Fruit fly (Drosophila melanogaster) whole organism, embryonic: ENCODE data around the gene bnl.
A peak's percentile ranks its signal among the peaks of the same experiment; 100 is the strongest.

Experiments
- ATbp ChIP-seq: fragments of 200-800 bp; sonication (Bioruptor generic); optimal IDR thresholded peaks from 2 replicates; lab custom pipeline; 2017; ENCODE audit warnings: missing biosample characterization, mild to moderate bottlenecking, missing genetic modification characterization, missing genetic modification reagents
- Abd-B ChIP-seq: fragments of 200-800 bp; sonication (Bioruptor generic); optimal IDR thresholded peaks from 2 replicates; lab custom pipeline; 2018; ENCODE audit warnings: missing biosample characterization, mild to moderate bottlenecking, missing genetic modification characterization, moderate library complexity
- BtbVII ChIP-seq: fragments of 200-800 bp; sonication (Bioruptor generic); optimal IDR thresholded peaks from 3 replicates; lab custom pipeline; 2017; ENCODE audit warnings: missing biosample characterization, mild to moderate bottlenecking, missing genetic modification characterization
- CG10431 ChIP-seq: fragments of 200-800 bp; sonication (Bioruptor generic); optimal IDR thresholded peaks from 3 replicates; lab custom pipeline; 2018; ENCODE audit warnings: missing biosample characterization, mild to moderate bottlenecking, missing genetic modification characterization
- CG10543 ChIP-seq: fragments of 200-800 bp; sonication (Bioruptor generic); optimal IDR thresholded peaks from 3 replicates; lab custom pipeline; 2017; ENCODE audit warnings: missing biosample characterization, mild to moderate bottlenecking, missing genetic modification characterization, moderate library complexity
- CG10959 ChIP-seq: fragments of 200-800 bp; sonication (Bioruptor generic); IDR thresholded peaks from 2 replicates; pipeline ENCODE4 v1.3.6; 2022; ENCODE audit warnings: missing biosample characterization, missing genetic modification characterization
- CG11247 ChIP-seq: fragments of 200-800 bp; sonication (Bioruptor generic); IDR thresholded peaks from 2 replicates; pipeline ENCODE4 v1.3.6; 2022; ENCODE audit warnings: missing biosample characterization, missing genetic modification characterization
- CG13894 ChIP-seq: fragments of 200-800 bp; sonication (Bioruptor generic); optimal IDR thresholded peaks from 3 replicates; lab custom pipeline; 2018; ENCODE audit warnings: missing biosample characterization, mild to moderate bottlenecking, missing genetic modification characterization, moderate library complexity
- CG17385 ChIP-seq: fragments of 200-800 bp; sonication (Bioruptor generic); optimal IDR thresholded peaks from 3 replicates; lab custom pipeline; 2018; ENCODE audit warnings: missing biosample characterization, mild to moderate bottlenecking, missing genetic modification characterization
- CG17802 ChIP-seq: fragments of 200-800 bp; sonication (Bioruptor generic); optimal IDR thresholded peaks from 2 replicates; lab custom pipeline; 2018; ENCODE audit warnings: missing biosample characterization, mild to moderate bottlenecking, missing genetic modification characterization, moderate library complexity
- CG31224 ChIP-seq: fragments of 200-800 bp; sonication (Bioruptor generic); IDR thresholded peaks from 2 replicates; pipeline ENCODE4 v1.3.6; 2022; ENCODE audit warnings: missing biosample characterization, missing genetic modification characterization
- CG4707 ChIP-seq: fragments of 200-800 bp; sonication (Bioruptor generic); optimal IDR thresholded peaks from 2 replicates; lab custom pipeline; 2018; ENCODE audit warnings: missing biosample characterization, mild to moderate bottlenecking, missing genetic modification characterization, moderate library complexity
- CG6813 ChIP-seq: fragments of 200-800 bp; sonication (Bioruptor generic); optimal IDR thresholded peaks from 2 replicates; lab custom pipeline; 2017; ENCODE audit warnings: missing biosample characterization, missing genetic modification characterization, mild to moderate bottlenecking, moderate library complexity, missing genetic modification reagents
- CG8281 ChIP-seq: fragments of 200-800 bp; sonication (Bioruptor generic); optimal IDR thresholded peaks from 2 replicates; lab custom pipeline; 2018; ENCODE audit warnings: missing biosample characterization, mild to moderate bottlenecking, missing genetic modification characterization, moderate library complexity
- CG8478 ChIP-seq: fragments of >200 bp; optimal IDR thresholded peaks from 2 replicates; lab custom pipeline; 2018
- CG9215 ChIP-seq: fragments of 200-800 bp; sonication (Bioruptor generic); IDR thresholded peaks from 2 replicates; pipeline ENCODE4 v1.3.6; 2022; ENCODE audit warnings: missing biosample characterization, missing genetic modification characterization
- CkIIα-i1 ChIP-seq: fragments of 200-800 bp; sonication (Bioruptor generic); IDR thresholded peaks from 2 replicates; pipeline ENCODE4 v1.3.6; 2022; ENCODE audit warnings: missing biosample characterization, missing genetic modification characterization
- Dek ChIP-seq: fragments of 200-800 bp; sonication (Bioruptor generic); optimal IDR thresholded peaks from 3 replicates; lab custom pipeline; 2019; ENCODE audit warnings: missing biosample characterization, mild to moderate bottlenecking, missing genetic modification characterization, moderate library complexity
- Doc3 ChIP-seq: fragments of 200-800 bp; sonication (Bioruptor generic); IDR thresholded peaks from 3 replicates; pipeline ENCODE4 v1.3.6; 2022; ENCODE audit warnings: missing biosample characterization, missing genetic modification characterization; ENCODE audit not compliant: partially characterized antibody
- Dp ChIP-seq: fragments of 200-800 bp; sonication (Bioruptor generic); optimal IDR thresholded peaks from 2 replicates; lab custom pipeline; 2018; ENCODE audit warnings: missing biosample characterization, mild to moderate bottlenecking, missing genetic modification characterization, moderate library complexity
- HLHmδ ChIP-seq: fragments of 200-800 bp; sonication (Bioruptor generic); optimal IDR thresholded peaks from 2 replicates; lab custom pipeline; 2018; ENCODE audit warnings: missing biosample characterization, mild to moderate bottlenecking, missing genetic modification characterization, moderate library complexity
- Hmr ChIP-seq: fragments of 200-800 bp; sonication (Bioruptor generic); optimal IDR thresholded peaks from 3 replicates; lab custom pipeline; 2017; ENCODE audit warnings: mild to moderate bottlenecking, missing biosample characterization, missing genetic modification reagents, missing genetic modification characterization
- Hr3 ChIP-seq: fragments of 200-800 bp; sonication (Bioruptor generic); optimal IDR thresholded peaks from 3 replicates; lab custom pipeline; 2016; ENCODE audit warnings: missing biosample characterization, missing genetic modification characterization
- Myb ChIP-seq: fragments of 200-800 bp; sonication (Bioruptor generic); optimal IDR thresholded peaks from 2 replicates; lab custom pipeline; 2016; ENCODE audit warnings: missing biosample characterization, missing genetic modification characterization
- NC2β ChIP-seq: fragments of 200-800 bp; sonication (Bioruptor generic); optimal IDR thresholded peaks from 2 replicates; lab custom pipeline; 2016; ENCODE audit warnings: missing biosample characterization, missing genetic modification characterization
- Nf-YC ChIP-seq: fragments of 200-800 bp; optimal IDR thresholded peaks from 3 replicates; lab custom pipeline; 2019; ENCODE audit warnings: missing biosample characterization, mild to moderate bottlenecking, missing genetic modification characterization, moderate library complexity
- Oli ChIP-seq: fragments of 200-800 bp; sonication (Bioruptor generic); optimal IDR thresholded peaks from 2 replicates; lab custom pipeline; 2018; ENCODE audit warnings: missing biosample characterization, mild to moderate bottlenecking, missing genetic modification characterization, moderate library complexity
- Spps ChIP-seq: fragments of 200-800 bp; sonication (Bioruptor generic); optimal IDR thresholded peaks from 2 replicates; lab custom pipeline; 2018; ENCODE audit warnings: missing biosample characterization, mild to moderate bottlenecking, missing genetic modification characterization
- Ssrp ChIP-seq: fragments of 200-800 bp; sonication (Bioruptor generic); optimal IDR thresholded peaks from 2 replicates; lab custom pipeline; 2018; ENCODE audit warnings: missing biosample characterization, mild to moderate bottlenecking, missing genetic modification characterization, moderate library complexity
- Usf ChIP-seq: fragments of 200-800 bp; sonication (Bioruptor generic); optimal IDR thresholded peaks from 2 replicates; lab custom pipeline; 2017; ENCODE audit warnings: missing genotype, missing biosample characterization, missing genetic modification characterization
- Xrp1 ChIP-seq: fragments of 200-800 bp; sonication (Bioruptor generic); IDR thresholded peaks from 2 replicates; pipeline ENCODE4 v1.3.6; 2022; ENCODE audit warnings: missing biosample characterization, missing genetic modification characterization
- btn ChIP-seq: fragments of 200-800 bp; sonication (Bioruptor generic); optimal IDR thresholded peaks from 2 replicates; lab custom pipeline; 2016; ENCODE audit warnings: missing biosample characterization, missing genetic modification characterization
- dati ChIP-seq: fragments of 200-800 bp; sonication (Bioruptor generic); IDR thresholded peaks from 2 replicates; pipeline ENCODE4 v1.3.6; 2022; ENCODE audit warnings: missing biosample characterization, missing genetic modification characterization
- dmrt11E ChIP-seq: fragments of 200-800 bp; sonication (Bioruptor generic); optimal IDR thresholded peaks from 3 replicates; lab custom pipeline; 2018; ENCODE audit warnings: missing biosample characterization, mild to moderate bottlenecking, missing genetic modification characterization, moderate library complexity
- gcm ChIP-seq: fragments of 200-800 bp; sonication (Bioruptor generic); optimal IDR thresholded peaks from 2 replicates; lab custom pipeline; 2019; ENCODE audit warnings: missing biosample characterization, mild to moderate bottlenecking, missing genetic modification characterization, moderate library complexity
- hth ChIP-seq: fragments of >200 bp; optimal IDR thresholded peaks from 2 replicates; lab custom pipeline; 2017; ENCODE audit warnings: inconsistent platforms
- ind ChIP-seq: fragments of 200-800 bp; sonication (Bioruptor generic); optimal IDR thresholded peaks from 3 replicates; lab custom pipeline; 2016; ENCODE audit warnings: missing biosample characterization, missing genetic modification characterization
- jing ChIP-seq: fragments of 200-800 bp; sonication (Bioruptor generic); optimal IDR thresholded peaks from 2 replicates; lab custom pipeline; 2018; ENCODE audit warnings: missing biosample characterization, mild to moderate bottlenecking, missing genetic modification characterization
- lola ChIP-seq, 3 experiments: fragments of >200 bp in 2 of 3; fragments of 200-800 bp in 1 of 3; sonication (Bioruptor generic) in 1 of 3; optimal IDR thresholded peaks; 2 replicates each; lab custom pipeline; 2017 to 2019; ENCODE audit warnings: missing biosample characterization in 3 of 3, missing genetic modification characterization in 3 of 3, mild to moderate bottlenecking in 1 of 3, moderate library complexity in 1 of 3
- mld ChIP-seq: fragments of 200-800 bp; sonication (Bioruptor generic); IDR thresholded peaks from 3 replicates; pipeline ENCODE4 v1.3.6; 2022; ENCODE audit warnings: missing biosample characterization, missing genetic modification characterization; ENCODE audit not compliant: partially characterized antibody
- pfk ChIP-seq: fragments of 200-800 bp; sonication (Bioruptor generic); optimal IDR thresholded peaks from 2 replicates; lab custom pipeline; 2018; ENCODE audit warnings: missing biosample characterization, mild to moderate bottlenecking, missing genetic modification characterization, moderate library complexity
- pros ChIP-seq: fragments of 200-800 bp; sonication (Bioruptor generic); optimal IDR thresholded peaks from 3 replicates; lab custom pipeline; 2019; ENCODE audit warnings: missing biosample characterization, mild to moderate bottlenecking, missing genetic modification characterization, moderate library complexity
- scrt ChIP-seq: fragments of 200-800 bp; sonication (Bioruptor generic); optimal IDR thresholded peaks from 2 replicates; lab custom pipeline; 2018; ENCODE audit warnings: missing biosample characterization, mild to moderate bottlenecking, missing genetic modification characterization, moderate library complexity
- sens-2 ChIP-seq: fragments of 200-800 bp; sonication (Bioruptor generic); IDR thresholded peaks from 2 replicates; pipeline ENCODE4 v1.3.6; 2022; ENCODE audit warnings: missing biosample characterization, missing genetic modification characterization
- slp2 ChIP-seq: fragments of 200-800 bp; sonication (Bioruptor generic); optimal IDR thresholded peaks from 2 replicates; lab custom pipeline; 2016; ENCODE audit warnings: missing biosample characterization, missing genetic modification characterization
- sqz ChIP-seq: fragments of 200-800 bp; sonication (Bioruptor generic); optimal IDR thresholded peaks from 3 replicates; lab custom pipeline; 2018; ENCODE audit warnings: missing biosample characterization, mild to moderate bottlenecking, missing genetic modification characterization
- tin ChIP-seq: fragments of 200-800 bp; sonication (Bioruptor generic); optimal IDR thresholded peaks from 3 replicates; lab custom pipeline; 2016; ENCODE audit warnings: missing biosample characterization, missing genetic modification characterization
- tio ChIP-seq: fragments of 200-800 bp; sonication (Bioruptor generic); optimal IDR thresholded peaks from 2 replicates; lab custom pipeline; 2017; ENCODE audit warnings: missing biosample characterization, missing genetic modification characterization, inconsistent platforms
- tup ChIP-seq: fragments of 200-800 bp; sonication (Bioruptor generic); optimal IDR thresholded peaks from 2 replicates; lab custom pipeline; 2016; ENCODE audit warnings: missing biosample characterization, mild to moderate bottlenecking, missing genetic modification characterization, moderate library complexity
- tx ChIP-seq: fragments of 200-800 bp; sonication (Bioruptor generic); optimal IDR thresholded peaks from 2 replicates; lab custom pipeline; 2016; ENCODE audit warnings: missing biosample characterization, missing genetic modification characterization

bnl gene

dm6 chr3R:19847591-19848256 lies 11.1 kb upstream of the bnl start (continued):
- TF ChIP-seq scrt (GFP tag; lab: Kevin White, UChicago) (peak; percentile 86), dati (GFP tag; lab: Robert Waterston, UW) (no peak), Xrp1 (GFP tag; lab: Robert Waterston, UW) (no peak; the same call in 1 of the 2 replicates), CG11247 (GFP tag; lab: Robert Waterston, UW) (peak; percentile 22; the same call in 1 of the 2 replicates), pfk (no peak), Oli (tag; lab: Kevin White, UChicago) (no peak), CG31224 (GFP tag; lab: Robert Waterston, UW) (no peak), Abd-B (GFP tag; lab: Kevin White, UChicago) (no peak), CG8281 (tag; lab: Kevin White, UChicago) (peak; percentile 47), CkIIα-i1 (no peak), CG8478 (lab: Kevin White, UChicago) (no peak), Nf-YC (tag; lab: Kevin White, UChicago) (peak; percentile 4), tx (no peak), tup (GFP tag; lab: Kevin White, UChicago) (no peak), Myb (GFP tag; lab: Kevin White, UChicago) (no peak), CG4707 (GFP tag; lab: Kevin White, UChicago) (peak; percentile 62), sqz (GFP tag; lab: Kevin White, UChicago) (peak; percentile 92), jing (no peak), slp2 (no peak), CG6813 (GFP tag; lab: Kevin White, UChicago) (peak; percentile 70), ind (GFP tag; lab: Kevin White, UChicago) (no peak), gcm (GFP tag; lab: Kevin White, UChicago) (peak; percentile 55), tin (GFP tag; lab: Kevin White, UChicago) (no peak), ATbp (GFP tag; lab: Kevin White, UChicago) (peak; percentile 72), pros (GFP tag; lab: Kevin White, UChicago) (no peak), Hmr (no peak), tio (GFP tag; lab: Kevin White, UChicago) (no peak), CG13894 (no peak), Usf (GFP tag; lab: Kevin White, UChicago) (no peak), CG17802 (tag; lab: Kevin White, UChicago) (no peak), Doc3 (GFP tag; lab: Robert Waterston, UW) (no peak), sens-2 (GFP tag; lab: Robert Waterston, UW) (no peak), Dek (tag; lab: Kevin White, UChicago) (peak; percentile 37), lola (GFP tag; optimal IDR thresholded peaks at IDR 0.05; lab: Kevin White, UChicago) (peak in 1 of 3 experiments; percentile 36), HLHmδ (no peak), CG10431 (GFP tag; lab: Kevin White, UChicago) (peak; percentile 42), hth (no peak), CG10543 (no peak), Spps (tag; lab: Kevin White, UChicago) (no peak), CG9215 (no peak), mld (no peak), btn (GFP tag; lab: Kevin White, UChicago) (no peak), CG10959 (GFP tag; lab: Robert Waterston, UW) (no peak), Dp (GFP tag; lab: Kevin White, UChicago) (no peak), BtbVII (GFP tag; lab: Kevin White, UChicago) (peak; percentile 46), dmrt11E (tag; lab: Kevin White, UChicago) (peak; percentile 53), CG17385 (GFP tag; lab: Kevin White, UChicago) (peak; percentile 61), NC2β (GFP tag; lab: Kevin White, UChicago) (peak; percentile 31), Ssrp (tag; lab: Kevin White, UChicago) (no peak), Hr3 (GFP tag; lab: Kevin White, UChicago) (no peak)
